Worm (Caenorhabditis elegans): ENCODE data around the gene hot-9.

ce11 chrIV:5054297-5054696, 9.0 kb upstream of the hot-9 start:
- TF ChIP-seq elt-1 (tag; optimal IDR thresholded peaks at IDR 0.05; ENCODE audit: borderline replicate concordance, insufficient read depth): no peak
- no peak for TF ChIP-seq elt-3 (tag; optimal IDR thresholded peaks at IDR 0.05)
